Fruit fly (Drosophila melanogaster) whole organism, embryonic: ENCODE results near the gene CG17359.

Experiments used
- B-H1 ChIP-seq: fragments of 200-800 bp; sonication (Bioruptor generic); IDR thresholded peaks from 3 replicates; pipeline ENCODE4 v1.3.6; 2022; ENCODE audit warnings: missing biosample characterization, missing genetic modification characterization
- BEAF-32 ChIP-seq: fragments of 200-800 bp; sonication (Bioruptor generic); optimal IDR thresholded peaks from 3 replicates; lab custom pipeline; 2017; ENCODE audit warnings: missing biosample characterization, missing genetic modification characterization, mild to moderate bottlenecking, moderate library complexity, missing genetic modification reagents
- CG10431 ChIP-seq: fragments of 200-800 bp; sonication (Bioruptor generic); optimal IDR thresholded peaks from 3 replicates; lab custom pipeline; 2018; ENCODE audit warnings: missing biosample characterization, mild to moderate bottlenecking, missing genetic modification characterization
- CG11085 ChIP-seq: fragments of 200-800 bp; sonication (Bioruptor generic); IDR thresholded peaks from 2 replicates; pipeline ENCODE4 v1.3.6; 2022; ENCODE audit warnings: missing biosample characterization, missing genetic modification characterization
- CG12155 ChIP-seq: fragments of 200-800 bp; sonication (Bioruptor generic); optimal IDR thresholded peaks from 3 replicates; lab custom pipeline; 2016; ENCODE audit warnings: missing biosample characterization, missing genetic modification characterization
- CG13287 ChIP-seq: fragments of 200-800 bp; sonication (Bioruptor generic); IDR thresholded peaks from 2 replicates; pipeline ENCODE4 v1.3.6; 2022; ENCODE audit warnings: missing biosample characterization, missing genetic modification characterization; ENCODE audit not compliant: partially characterized antibody
- CG14050 ChIP-seq: fragments of 200-800 bp; sonication (Bioruptor generic); IDR thresholded peaks from 3 replicates; pipeline ENCODE4 v1.3.6; 2022; ENCODE audit warnings: missing biosample characterization, missing genetic modification characterization
- CG17385 ChIP-seq: fragments of 200-800 bp; sonication (Bioruptor generic); optimal IDR thresholded peaks from 3 replicates; lab custom pipeline; 2018; ENCODE audit warnings: missing biosample characterization, mild to moderate bottlenecking, missing genetic modification characterization
- CG17568 ChIP-seq: fragments of 200-800 bp; sonication (Bioruptor generic); optimal IDR thresholded peaks from 2 replicates; lab custom pipeline; 2018; ENCODE audit warnings: missing biosample characterization, mild to moderate bottlenecking, missing genetic modification characterization, moderate library complexity
- CG18764 ChIP-seq: fragments of 200-800 bp; sonication (Bioruptor generic); optimal IDR thresholded peaks from 3 replicates; lab custom pipeline; 2016; ENCODE audit warnings: missing biosample characterization, missing genetic modification characterization
- CG31388 ChIP-seq: fragments of 200-800 bp; sonication (Bioruptor generic); optimal IDR thresholded peaks from 2 replicates; lab custom pipeline; 2016; ENCODE audit warnings: missing biosample characterization, missing genetic modification characterization
- CG31441 ChIP-seq: fragments of 200-800 bp; sonication (Bioruptor generic); IDR thresholded peaks from 2 replicates; pipeline ENCODE4 v1.3.6; 2022; ENCODE audit warnings: missing biosample characterization, missing genetic modification characterization
- CG33213 ChIP-seq: fragments of 200-800 bp; sonication (Bioruptor generic); optimal IDR thresholded peaks from 3 replicates; lab custom pipeline; 2016; ENCODE audit warnings: missing biosample characterization, missing genetic modification characterization
- CG3838 ChIP-seq: fragments of 200-800 bp; sonication (Bioruptor generic); optimal IDR thresholded peaks from 3 replicates; lab custom pipeline; 2016; ENCODE audit warnings: missing biosample characterization, missing genetic modification characterization
- CG4707 ChIP-seq: fragments of 200-800 bp; sonication (Bioruptor generic); optimal IDR thresholded peaks from 2 replicates; lab custom pipeline; 2018; ENCODE audit warnings: missing biosample characterization, mild to moderate bottlenecking, missing genetic modification characterization, moderate library complexity
- CG5180 ChIP-seq: fragments of 200-800 bp; sonication (Bioruptor generic); optimal IDR thresholded peaks from 3 replicates; lab custom pipeline; 2017; ENCODE audit warnings: missing biosample characterization, missing genetic modification characterization, mild to moderate bottlenecking, moderate library complexity, missing genetic modification reagents
- CG5245 ChIP-seq: fragments of 200-800 bp; sonication (Bioruptor generic); optimal IDR thresholded peaks from 3 replicates; lab custom pipeline; 2016; ENCODE audit warnings: missing biosample characterization, missing genetic modification characterization
- CG6254 ChIP-seq: fragments of 200-800 bp; sonication (Bioruptor generic); optimal IDR thresholded peaks from 3 replicates; lab custom pipeline; 2017; ENCODE audit warnings: mild to moderate bottlenecking, missing biosample characterization, missing genetic modification reagents, missing genetic modification characterization
- CG8290 ChIP-seq, 3 experiments: fragments of 200-800 bp; sonication (Bioruptor generic); optimal IDR thresholded peaks; 2 replicates each; lab custom pipeline; 2016 to 2019; ENCODE audit warnings: missing biosample characterization in 3 of 3, missing genetic modification characterization in 3 of 3, mild to moderate bottlenecking in 2 of 3, moderate library complexity in 1 of 3
- CG8765 ChIP-seq: fragments of 200-800 bp; sonication (Bioruptor generic); IDR thresholded peaks from 2 replicates; pipeline ENCODE4 v1.3.6; 2022; ENCODE audit warnings: missing biosample characterization, missing genetic modification characterization
- CG9437 ChIP-seq: fragments of 200-800 bp; sonication (Bioruptor generic); optimal IDR thresholded peaks from 2 replicates; lab custom pipeline; 2018; ENCODE audit warnings: missing biosample characterization, mild to moderate bottlenecking, missing genetic modification characterization
- CoRest ChIP-seq: fragments of 200-800 bp; sonication (Bioruptor generic); optimal IDR thresholded peaks from 3 replicates; lab custom pipeline; 2018; ENCODE audit warnings: missing biosample characterization, mild to moderate bottlenecking, missing genetic modification characterization, moderate library complexity
- Doc2 ChIP-seq: fragments of 200-800 bp; sonication (Bioruptor generic); IDR thresholded peaks from 2 replicates; pipeline ENCODE4 v1.3.6; 2022; ENCODE audit warnings: missing biosample characterization, missing genetic modification characterization
- Doc3 ChIP-seq: fragments of 200-800 bp; sonication (Bioruptor generic); IDR thresholded peaks from 3 replicates; pipeline ENCODE4 v1.3.6; 2022; ENCODE audit warnings: missing biosample characterization, missing genetic modification characterization; ENCODE audit not compliant: partially characterized antibody
- Fer1 ChIP-seq: fragments of 200-800 bp; sonication (Bioruptor generic); optimal IDR thresholded peaks from 2 replicates; lab custom pipeline; 2017; ENCODE audit warnings: missing biosample characterization, mild to moderate bottlenecking, missing genetic modification characterization
- HmgD ChIP-seq: fragments of 200-800 bp; sonication (Bioruptor generic); optimal IDR thresholded peaks from 3 replicates; lab custom pipeline; 2016; ENCODE audit warnings: missing biosample characterization, missing genetic modification characterization
- MTF-1 ChIP-seq: fragments of 200-800 bp; sonication (Bioruptor generic); optimal IDR thresholded peaks from 2 replicates; lab custom pipeline; 2018; ENCODE audit warnings: missing biosample characterization, mild to moderate bottlenecking, missing genetic modification characterization, borderline replicate concordance
- NFAT ChIP-seq: fragments of 200-800 bp; sonication (Bioruptor generic); IDR thresholded peaks from 2 replicates; pipeline ENCODE4 v1.3.6; 2022; ENCODE audit warnings: missing biosample characterization, missing genetic modification characterization
- Opbp ChIP-seq: fragments of 200-800 bp; sonication (Bioruptor generic); IDR thresholded peaks from 3 replicates; pipeline ENCODE4 v1.3.6; 2022; ENCODE audit warnings: missing biosample characterization, missing genetic modification characterization; ENCODE audit not compliant: partially characterized antibody
- Pdp1 ChIP-seq, 2 experiments: fragments of 200-800 bp; sonication (Bioruptor generic); optimal IDR thresholded peaks; 3 replicates each; lab custom pipeline; 2016; ENCODE audit warnings: missing biosample characterization in 2 of 2, missing genetic modification characterization in 2 of 2, mild to moderate bottlenecking in 1 of 2, moderate library complexity in 1 of 2
- Sox102F ChIP-seq: fragments of 200-800 bp; sonication (Bioruptor generic); optimal IDR thresholded peaks from 2 replicates; lab custom pipeline; 2018; ENCODE audit warnings: missing biosample characterization, mild to moderate bottlenecking, missing genetic modification characterization, moderate library complexity
- amos ChIP-seq: fragments of 200-800 bp; sonication (Bioruptor generic); IDR thresholded peaks from 2 replicates; pipeline ENCODE4 v1.3.6; 2022; ENCODE audit warnings: missing biosample characterization, missing genetic modification characterization; ENCODE audit not compliant: partially characterized antibody
- ci ChIP-seq: fragments of 200-800 bp; sonication (Bioruptor generic); IDR thresholded peaks from 3 replicates; pipeline ENCODE4 v1.3.6; 2022; ENCODE audit warnings: missing biosample characterization, missing genetic modification characterization
- croc ChIP-seq: fragments of 200-800 bp; sonication (Bioruptor generic); conservative IDR thresholded peaks from 3 replicates; pipeline ENCODE4 v1.3.6; 2022; ENCODE audit warnings: missing biosample characterization, missing genetic modification characterization
- exex ChIP-seq: fragments of 200-800 bp; sonication (Bioruptor generic); optimal IDR thresholded peaks from 4 replicates; lab custom pipeline; 2018; ENCODE audit warnings: missing biosample characterization, mild to moderate bottlenecking, missing genetic modification characterization, moderate library complexity
- fd64A ChIP-seq: fragments of 200-800 bp; sonication (Bioruptor generic); optimal IDR thresholded peaks from 3 replicates; lab custom pipeline; 2018; ENCODE audit warnings: missing biosample characterization, mild to moderate bottlenecking, missing genetic modification characterization
- nmo ChIP-seq: fragments of 200-800 bp; sonication (Bioruptor generic); optimal IDR thresholded peaks from 2 replicates; lab custom pipeline; 2018; ENCODE audit warnings: missing biosample characterization, mild to moderate bottlenecking, missing genetic modification characterization, moderate library complexity
- pfk ChIP-seq: fragments of 200-800 bp; sonication (Bioruptor generic); optimal IDR thresholded peaks from 2 replicates; lab custom pipeline; 2018; ENCODE audit warnings: missing biosample characterization, mild to moderate bottlenecking, missing genetic modification characterization, moderate library complexity
- rib ChIP-seq: fragments of 200-800 bp; sonication (Bioruptor generic); IDR thresholded peaks from 2 replicates; pipeline ENCODE4 v1.3.6; 2022; ENCODE audit warnings: missing biosample characterization, missing genetic modification characterization
- sr ChIP-seq: fragments of 200-800 bp; sonication (Bioruptor generic); IDR thresholded peaks from 3 replicates; pipeline ENCODE4 v1.3.6; 2022; ENCODE audit warnings: missing biosample characterization, missing genetic modification characterization
- stwl ChIP-seq: fragments of 200-800 bp; sonication (Bioruptor generic); optimal IDR thresholded peaks from 3 replicates; lab custom pipeline; 2018; ENCODE audit warnings: missing biosample characterization, mild to moderate bottlenecking, missing genetic modification characterization, moderate library complexity
- tna ChIP-seq: fragments of 200-800 bp; sonication (Bioruptor generic); IDR thresholded peaks from 2 replicates; pipeline ENCODE4 v1.3.6; 2022; ENCODE audit warnings: missing biosample characterization, missing genetic modification characterization; ENCODE audit not compliant: partially characterized antibody
- usp ChIP-seq: fragments of >200 bp; optimal IDR thresholded peaks from 2 replicates; lab custom pipeline; 2017; ENCODE audit warnings: missing biosample characterization, missing genetic modification characterization
- wdn ChIP-seq: fragments of 200-800 bp; sonication (Bioruptor generic); IDR thresholded peaks from 2 replicates; pipeline ENCODE4 v1.3.6; 2022; ENCODE audit warnings: missing biosample characterization, missing genetic modification characterization

Gene CG17359

dm6 chr3L:14031171-14032126, 32.4 kb upstream of the CG17359 start, which contains the start of the genes CG6650 and endos (continued):
- peak; percentile 43 for TF ChIP-seq exex (tag; lab: Kevin White, UChicago)
- no peak for TF ChIP-seq CG9437 (GFP tag; lab: Kevin White, UChicago)
- no peak for TF ChIP-seq MTF-1 (GFP tag; lab: Kevin White, UChicago)
- no peak for TF ChIP-seq CG8765 (GFP tag; lab: Robert Waterston, UW)
- no peak for TF ChIP-seq CG14050
- peak in 1 of 2 experiments; percentile 49 for TF ChIP-seq Pdp1 (GFP tag; optimal IDR thresholded peaks at IDR 0.05; lab: Kevin White, UChicago)
- no peak for TF ChIP-seq CG3838 (GFP tag; lab: Kevin White, UChicago)
- TF ChIP-seq CG18764 (GFP tag; lab: Kevin White, UChicago), result no peak
- TF ChIP-seq CG5180 (GFP tag; lab: Kevin White, UChicago), result no peak
- peak; percentile 64 for TF ChIP-seq amos (GFP tag; lab: Robert Waterston, UW)
- peak; percentile 40 for TF ChIP-seq CG12155 (GFP tag; lab: Kevin White, UChicago)
- no peak for TF ChIP-seq usp
- TF ChIP-seq CG17568, result no peak
- TF ChIP-seq Doc2, result no peak
- TF ChIP-seq CG31388 (GFP tag; lab: Kevin White, UChicago), result no peak
- no peak for TF ChIP-seq Sox102F (GFP tag; lab: Kevin White, UChicago)
- TF ChIP-seq B-H1, result no peak

- peak; percentile 65 for TF ChIP-seq CG17385 (GFP tag; lab: Kevin White, UChicago)
- no peak for TF ChIP-seq CG5245 (GFP tag; lab: Kevin White, UChicago)
- peak; percentile 6 for TF ChIP-seq HmgD (GFP tag; lab: Kevin White, UChicago)
- peak; percentile 98 for TF ChIP-seq Opbp
- TF ChIP-seq CG33213 (GFP tag; lab: Kevin White, UChicago), result peak; percentile 53
- peak; percentile 87 for TF ChIP-seq ci
- TF ChIP-seq wdn, result peak; percentile 57; the same call in 1 of the 2 replicates
- TF ChIP-seq CG6254 (GFP tag; lab: Kevin White, UChicago), result peak; percentile 100
- peak; percentile 99 for TF ChIP-seq BEAF-32
- TF ChIP-seq CG8290 (GFP tag; optimal IDR thresholded peaks at IDR 0.05; lab: Kevin White, UChicago), result no peak
- TF ChIP-seq CG8290 (tag; optimal IDR thresholded peaks at IDR 0.05; lab: Kevin White, UChicago), result peak in 1 of 2 experiments; percentile 42
- TF ChIP-seq CoRest (tag; lab: Kevin White, UChicago), result peak; percentile 47
- no peak for TF ChIP-seq CG31441 (GFP tag; lab: Robert Waterston, UW)
- peak; percentile 64 for TF ChIP-seq nmo
- peak; percentile 95 for TF ChIP-seq CG13287
- peak; percentile 66 for TF ChIP-seq NFAT (GFP tag; lab: Robert Waterston, UW)
- TF ChIP-seq fd64A (GFP tag; lab: Kevin White, UChicago), result peak; percentile 73
- peak; percentile 62; the same call in 2 of the 3 replicates for TF ChIP-seq sr (GFP tag; lab: Robert Waterston, UW)
- TF ChIP-seq tna, result peak; percentile 89
- TF ChIP-seq CG11085, result peak; percentile 24; the same call in 1 of the 2 replicates
- peak; percentile 87 for TF ChIP-seq Doc3
- TF ChIP-seq CG4707 (GFP tag; lab: Kevin White, UChicago), result peak; percentile 99
- no peak for TF ChIP-seq Fer1 (GFP tag; lab: Kevin White, UChicago)
- peak; percentile 71 for TF ChIP-seq CG10431 (GFP tag; lab: Kevin White, UChicago)
- peak; percentile 53 for TF ChIP-seq rib (GFP tag; lab: Robert Waterston, UW)
- no peak for TF ChIP-seq croc
- peak; percentile 67 for TF ChIP-seq stwl
- TF ChIP-seq pfk (GFP tag; lab: Kevin White, UChicago), result peak; percentile 40
Measured at dm6 chr3L:14028485-14029384, 29.7 kb upstream of the CG17359 start, which contains the start of gene Ptip. Gene Ptip, minus strand, starts transcription at chr3L:14029121.
